Fruit fly (Drosophila melanogaster): ENCODE data around the gene CG31789.

Gene CG31789

DNA sequence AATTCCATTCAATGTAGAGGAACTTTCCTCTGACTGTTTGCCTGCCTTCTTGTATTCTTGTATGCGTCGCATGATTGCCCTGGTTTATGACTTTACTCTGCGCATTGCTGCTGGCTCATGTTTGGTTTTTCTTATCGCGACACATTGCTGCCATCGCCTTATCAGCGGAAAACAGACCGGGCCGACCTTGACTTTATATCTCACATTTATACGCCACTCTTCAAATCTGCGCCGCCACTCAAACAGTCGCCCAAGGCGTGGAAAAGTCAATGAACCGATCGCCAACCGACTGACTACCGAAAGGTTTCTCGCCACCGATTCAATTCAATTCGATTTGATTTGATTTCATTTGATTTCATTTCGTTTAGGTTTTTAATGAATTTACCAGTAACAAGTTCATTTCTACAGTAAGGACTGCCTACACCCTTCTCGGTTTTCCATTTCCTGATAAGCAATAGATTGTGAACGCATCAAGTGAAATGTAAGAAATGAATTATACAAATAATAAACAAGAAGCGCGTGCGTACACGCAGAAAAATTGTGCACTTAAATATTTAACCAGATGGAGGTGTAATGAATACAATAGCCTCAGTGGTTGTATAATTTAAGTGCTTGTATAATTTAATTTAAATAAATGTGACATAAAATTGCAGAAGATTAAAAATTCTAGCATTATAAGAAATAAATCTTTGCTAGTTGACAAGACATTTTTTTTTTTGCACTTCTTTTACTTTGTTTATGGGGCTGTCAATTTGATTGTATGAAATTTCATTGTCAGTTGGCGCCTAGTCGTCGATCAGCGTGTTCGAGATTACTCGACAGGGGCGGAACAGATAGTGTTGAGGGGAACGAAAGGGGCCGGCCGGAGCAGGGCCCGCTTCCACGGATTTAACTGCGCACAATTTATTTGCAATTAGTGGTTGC is 39.2 kb upstream of the CG31789 start (continued):
- TF ChIP-seq inv (GFP tag; IDR thresholded peaks at IDR 0.05; ENCODE audit: partially characterized antibody) (no peak), CG2129 (GFP tag; IDR thresholded peaks at IDR 0.05; ENCODE audit: partially characterized antibody) (no peak), ac (GFP tag; optimal IDR thresholded peaks at IDR 0.05) (no peak), Ets97D (GFP tag; optimal IDR thresholded peaks at IDR 0.05) (no peak), CG15011 (GFP tag; optimal IDR thresholded peaks at IDR 0.05) (peak; percentile 31), CG4617 (GFP tag; optimal IDR thresholded peaks at IDR 0.05; ENCODE audit: borderline replicate concordance) (no peak), run (tag; optimal IDR thresholded peaks at IDR 0.05) (no peak), H2.0 (GFP tag; IDR thresholded peaks at IDR 0.05) (no peak), Antp (GFP tag; optimal IDR thresholded peaks at IDR 0.05) (no peak), CG17612 (GFP tag; IDR thresholded peaks at IDR 0.05) (no peak), CG5953 (GFP tag; IDR thresholded peaks at IDR 0.05) (no peak), prd (optimal IDR thresholded peaks at IDR 0.05) (no peak), prd (GFP tag; IDR thresholded peaks at IDR 0.05) (no peak; the same call in 2 of the 3 replicates), zen (tag; optimal IDR thresholded peaks at IDR 0.05) (no peak), CG13424 (tag; optimal IDR thresholded peaks at IDR 0.05) (no peak), HLH3B (GFP tag; IDR thresholded peaks at IDR 0.05) (no peak), CG1529 (GFP tag; optimal IDR thresholded peaks at IDR 0.05) (peak; percentile 8), CrebB (tag; optimal IDR thresholded peaks at IDR 0.05) (no peak), Deaf1 (tag; optimal IDR thresholded peaks at IDR 0.05) (peak; percentile 41), CG7372 (GFP tag; IDR thresholded peaks at IDR 0.05) (no peak), CG32772 (GFP tag; IDR thresholded peaks at IDR 0.05) (no peak), Lhr (GFP tag; optimal IDR thresholded peaks at IDR 0.05) (no peak), Meics (GFP tag; optimal IDR thresholded peaks at IDR 0.05) (peak; percentile 22), jing (GFP tag; optimal IDR thresholded peaks at IDR 0.05) (no peak), CG30403 (GFP tag; optimal IDR thresholded peaks at IDR 0.05) (peak; percentile 46), CG1792 (GFP tag; optimal IDR thresholded peaks at IDR 0.05) (no peak), HHEX (GFP tag; optimal IDR thresholded peaks at IDR 0.05) (no peak), E2f2 (GFP tag; IDR thresholded peaks at IDR 0.05) (peak; percentile 17; the same call in 1 of the 2 replicates), unc-4 (GFP tag; IDR thresholded peaks at IDR 0.05; ENCODE audit: partially characterized antibody) (no peak), CG6654 (GFP tag; optimal IDR thresholded peaks at IDR 0.05) (no peak), Sox100B (GFP tag; optimal IDR thresholded peaks at IDR 0.05) (peak; percentile 42), CG9876 (GFP tag; optimal IDR thresholded peaks at IDR 0.05) (no peak), abd-A (tag; optimal IDR thresholded peaks at IDR 0.05) (no peak), slou (GFP tag; optimal IDR thresholded peaks at IDR 0.05) (no peak), gsb (GFP tag; IDR thresholded peaks at IDR 0.05) (no peak), NC2β (GFP tag; optimal IDR thresholded peaks at IDR 0.05) (no peak), CG11093 (GFP tag; IDR thresholded peaks at IDR 0.05) (no peak), ttk (GFP tag; IDR thresholded peaks at IDR 0.05) (no peak), CG14441 (GFP tag; IDR thresholded peaks at IDR 0.05) (no peak), amos (GFP tag; IDR thresholded peaks at IDR 0.05; ENCODE audit: partially characterized antibody) (peak; percentile 38; the same call in 1 of the 2 replicates), CG15514 (GFP tag; optimal IDR thresholded peaks at IDR 0.05) (peak; percentile 14), tna (GFP tag; IDR thresholded peaks at IDR 0.05; ENCODE audit: partially characterized antibody) (no peak), CG8089 (GFP tag; optimal IDR thresholded peaks at IDR 0.05) (no peak), CG15479 (GFP tag; optimal IDR thresholded peaks at IDR 0.05) (peak; percentile 50), B-H1 (GFP tag; IDR thresholded peaks at IDR 0.05) (no peak), twi (tag; optimal IDR thresholded peaks at IDR 0.05) (peak; percentile 56), scrt (GFP tag; optimal IDR thresholded peaks at IDR 0.05) (no peak), CG11695 (GFP tag; IDR thresholded peaks at IDR 0.05) (no peak), CG6813 (GFP tag; optimal IDR thresholded peaks at IDR 0.05) (no peak)
